2 worm cellular contexts compared by ENCODE assay signal in genomic region chrV:1593799-1594420, ce11.
TF ChIP-seq lines count a peak whose summit lies in the region.

TSS of gene F16B4.4 (plus strand) at chrV:1594019.

TF ChIP-seq in whole organism, L3 larva, 47 proteins besides CTCF, POLR2A, EP300 and RAD21 (continued from another document):
- TF ChIP-seq unc-39 (tag; optimal IDR thresholded peaks at IDR 0.05; lab: Kevin White, UChicago): no peak
- TF ChIP-seq nhr-77 (tag; optimal IDR thresholded peaks at IDR 0.05; lab: Kevin White, UChicago): no peak
- TF ChIP-seq elt-3 (tag; optimal IDR thresholded peaks at IDR 0.05; lab: Kevin White, UChicago): no peak
- TF ChIP-seq nhr-11 (tag; optimal IDR thresholded peaks at IDR 0.05; lab: Kevin White, UChicago): no peak
- no peak for TF ChIP-seq jun-1 (tag; optimal IDR thresholded peaks at IDR 0.05; lab: Kevin White, UChicago)
- peak; percentile 66 for TF ChIP-seq nhr-43 (tag; optimal IDR thresholded peaks at IDR 0.05; lab: Kevin White, UChicago; ENCODE audit: poor library complexity, severe bottlenecking)
- TF ChIP-seq ceh-9 (tag; optimal IDR thresholded peaks at IDR 0.05; lab: Kevin White, UChicago): no peak
- peak; percentile 5 for TF ChIP-seq lsy-12 (tag; optimal IDR thresholded peaks at IDR 0.05; lab: Kevin White, UChicago)
- TF ChIP-seq egl-5 (tag; optimal IDR thresholded peaks at IDR 0.05; lab: Kevin White, UChicago): no peak
- no peak for TF ChIP-seq fkh-10 (GFP tag; optimal IDR thresholded peaks at IDR 0.05; lab: Kevin White, UChicago)
- TF ChIP-seq tbx-2 (tag; optimal IDR thresholded peaks at IDR 0.05; lab: Kevin White, UChicago): no peak
- no peak for TF ChIP-seq ceh-16 (tag; optimal IDR thresholded peaks at IDR 0.05; lab: Kevin White, UChicago)
- TF ChIP-seq lin-15B (tag; optimal IDR thresholded peaks at IDR 0.05; lab: Kevin White, UChicago): no peak
- TF ChIP-seq nhr-25 (tag; optimal IDR thresholded peaks at IDR 0.05; lab: Kevin White, UChicago): peak; percentile 46
- TF ChIP-seq pqm-1 (tag; optimal IDR thresholded peaks at IDR 0.05; lab: Kevin White, UChicago): no peak
- TF ChIP-seq daf-12 (tag; optimal IDR thresholded peaks at IDR 0.05; lab: Kevin White, UChicago): no peak

TF ChIP-seq in whole organism, L4 larva, 104 proteins besides CTCF, POLR2A, EP300 and RAD21 (continued from another document):
- TF ChIP-seq hlh-30 (tag; optimal IDR thresholded peaks at IDR 0.05; lab: Kevin White, UChicago; ENCODE audit: insufficient read depth) (peak; percentile 50), ces-1 (GFP tag; optimal IDR thresholded peaks at IDR 0.05; lab: Kevin White, UChicago) (no peak), nhr-25 (tag; optimal IDR thresholded peaks at IDR 0.05; lab: Kevin White, UChicago; ENCODE audit: borderline replicate concordance, insufficient read depth) (no peak), nhr-77 (tag; optimal IDR thresholded peaks at IDR 0.05; lab: Kevin White, UChicago) (peak; percentile 2), nhr-48 (tag; optimal IDR thresholded peaks at IDR 0.05; lab: Kevin White, UChicago) (no peak), ZK337.2 (GFP tag; IDR thresholded peaks at IDR 0.05; lab: Robert Waterston, UW) (no peak), tag-97 (GFP tag; IDR thresholded peaks at IDR 0.05; lab: Robert Waterston, UW) (no peak), ztf-7 (tag; optimal IDR thresholded peaks at IDR 0.05; lab: Kevin White, UChicago) (no peak), F26F4.8 (GFP tag; conservative IDR thresholded peaks at IDR 0.05; lab: Robert Waterston, UW) (no peak), T20F7.1 (GFP tag; optimal IDR thresholded peaks at IDR 0.05; lab: Kevin White, UChicago) (no peak), daf-12 (tag; optimal IDR thresholded peaks at IDR 0.05; lab: Kevin White, UChicago) (no peak), spr-1 (tag; optimal IDR thresholded peaks at IDR 0.05; lab: Kevin White, UChicago) (no peak), lin-1 (GFP tag; IDR thresholded peaks at IDR 0.05; lab: Robert Waterston, UW) (no peak), mxl-3 (GFP tag; optimal IDR thresholded peaks at IDR 0.05; lab: Kevin White, UChicago) (peak; percentile 55), cey-2 (tag; optimal IDR thresholded peaks at IDR 0.05; lab: Kevin White, UChicago; ENCODE audit: borderline replicate concordance, insufficient read depth) (no peak), set-16 (GFP tag; IDR thresholded peaks at IDR 0.05; lab: Robert Waterston, UW) (no peak), ctbp-1 (GFP tag; IDR thresholded peaks at IDR 0.05; lab: Robert Waterston, UW) (no peak), pqm-1 (tag; optimal IDR thresholded peaks at IDR 0.05; lab: Kevin White, UChicago) (no peak), daf-19 (GFP tag; conservative IDR thresholded peaks at IDR 0.05; lab: Robert Waterston, UW) (no peak), mdl-1 (tag; optimal IDR thresholded peaks at IDR 0.05; lab: Kevin White, UChicago) (peak in 1 of 2 experiments; percentile 6), fos-1 (tag; optimal IDR thresholded peaks at IDR 0.05; lab: Kevin White, UChicago) (no peak), pha-4 (GFP tag; IDR thresholded peaks at IDR 0.05; lab: Robert Waterston, UW) (no peak), pha-4 (tag; optimal IDR thresholded peaks at IDR 0.05; lab: Kevin White, UChicago) (no peak), lin-15B (tag; optimal IDR thresholded peaks at IDR 0.05; lab: Kevin White, UChicago) (no peak), F37D6.2 (tag; optimal IDR thresholded peaks at IDR 0.05; lab: Kevin White, UChicago) (no peak), spr-3 (GFP tag; optimal IDR thresholded peaks at IDR 0.05; lab: Kevin White, UChicago) (no peak), F49E8.2 (tag; optimal IDR thresholded peaks at IDR 0.05; lab: Kevin White, UChicago; ENCODE audit: borderline replicate concordance) (no peak), hlh-11 (tag; optimal IDR thresholded peaks at IDR 0.05; lab: Kevin White, UChicago) (peak; percentile 59), skn-1 (tag; optimal IDR thresholded peaks at IDR 0.05; lab: Kevin White, UChicago) (no peak), mxl-2 (GFP tag; conservative IDR thresholded peaks at IDR 0.05; lab: Robert Waterston, UW) (no peak), ceh-20 (GFP tag; IDR thresholded peaks at IDR 0.05; lab: Robert Waterston, UW) (no peak), daf-16 (GFP tag; optimal IDR thresholded peaks at IDR 0.05; lab: Kevin White, UChicago) (no peak), daf-16 (tag; optimal IDR thresholded peaks at IDR 0.05; lab: Kevin White, UChicago) (no peak), snpc-1.2 (GFP tag; IDR thresholded peaks at IDR 0.05; lab: Robert Waterston, UW) (no peak), F10B5.3 (tag; optimal IDR thresholded peaks at IDR 0.05; lab: Kevin White, UChicago) (no peak), ZK546.5 (tag; optimal IDR thresholded peaks at IDR 0.05; lab: Kevin White, UChicago) (no peak), mes-2 (tag; optimal IDR thresholded peaks at IDR 0.05; lab: Kevin White, UChicago; ENCODE audit: poor library complexity, severe bottlenecking) (no peak), aly-2 (tag; optimal IDR thresholded peaks at IDR 0.05; lab: Kevin White, UChicago) (no peak), dpl-1 (GFP tag; optimal IDR thresholded peaks at IDR 0.05; lab: Kevin White, UChicago) (no peak), unc-62 (GFP tag; optimal IDR thresholded peaks at IDR 0.05 in 1 of 2; lab: Kevin White, UChicago) (peak in 1 of 2 experiments; percentile 79), unc-62 (tag; optimal IDR thresholded peaks at IDR 0.05; lab: Kevin White, UChicago) (no peak), unc-39 (tag; optimal IDR thresholded peaks at IDR 0.05; lab: Kevin White, UChicago) (no peak), dmd-9 (GFP tag; IDR thresholded peaks at IDR 0.05; lab: Robert Waterston, UW) (no peak), ama-1 (optimal IDR thresholded peaks at IDR 0.05; lab: Kevin White, UChicago) (peak; percentile 30), rbr-2 (tag; optimal IDR thresholded peaks at IDR 0.05; lab: Kevin White, UChicago) (no peak), nhr-10 (tag; optimal IDR thresholded peaks at IDR 0.05; lab: Kevin White, UChicago) (peak; percentile 70), nhr-42 (GFP tag; IDR thresholded peaks at IDR 0.05; lab: Robert Waterston, UW) (no peak), lin-29 (GFP tag; IDR thresholded peaks at IDR 0.05; lab: Robert Waterston, UW) (no peak), daf-8 (GFP tag; IDR thresholded peaks at IDR 0.05; lab: Robert Waterston, UW) (no peak), nhr-76 (tag; optimal IDR thresholded peaks at IDR 0.05; lab: Kevin White, UChicago) (no peak), nhr-41 (GFP tag; IDR thresholded peaks at IDR 0.05; lab: Robert Waterston, UW) (no peak), snpc-4 (tag; optimal IDR thresholded peaks at IDR 0.05; lab: Kevin White, UChicago) (no peak), ceh-32 (tag; optimal IDR thresholded peaks at IDR 0.05; lab: Kevin White, UChicago; ENCODE audit: poor library complexity) (no peak), Y105C5A.15 (GFP tag; IDR thresholded peaks at IDR 0.05; lab: Robert Waterston, UW) (no peak), madf-5 (GFP tag; IDR thresholded peaks at IDR 0.05; lab: Robert Waterston, UW) (no peak), nhr-237 (tag; optimal IDR thresholded peaks at IDR 0.05; lab: Kevin White, UChicago) (no peak), ceh-44 (GFP tag; IDR thresholded peaks at IDR 0.05; lab: Robert Waterston, UW) (no peak), dmd-6 (GFP tag; IDR thresholded peaks at IDR 0.05; lab: Robert Waterston, UW) (no peak), zip-2 (tag; optimal IDR thresholded peaks at IDR 0.05; lab: Kevin White, UChicago) (no peak), jun-1 (tag; optimal IDR thresholded peaks at IDR 0.05; lab: Kevin White, UChicago) (no peak), lin-13 (GFP tag; optimal IDR thresholded peaks at IDR 0.05; lab: Kevin White, UChicago) (no peak)
